Worm (Caenorhabditis elegans): ENCODE data around the gene sfxn-5.

- TF ChIP-seq ztf-23 (GFP tag; IDR thresholded peaks at IDR 0.05) (no peak), flt-1 (GFP tag; IDR thresholded peaks at IDR 0.05) (no peak), med-1 (GFP tag; optimal IDR thresholded peaks at IDR 0.05; ENCODE audit: insufficient read depth) (no peak), cog-1 (tag; optimal IDR thresholded peaks at IDR 0.05) (no peak), klf-2 (GFP tag; conservative IDR thresholded peaks at IDR 0.05) (no peak)
Observed at ce11 chrII:8086803-8087202, 18.0 kb downstream of the sfxn-5 start, which contains the start of gene K02C4.3.

Data from whole organism, midembryonic.